Comparison of ENCODE assay signal across 1 fruit fly cellular context in the genomic region with DNA sequence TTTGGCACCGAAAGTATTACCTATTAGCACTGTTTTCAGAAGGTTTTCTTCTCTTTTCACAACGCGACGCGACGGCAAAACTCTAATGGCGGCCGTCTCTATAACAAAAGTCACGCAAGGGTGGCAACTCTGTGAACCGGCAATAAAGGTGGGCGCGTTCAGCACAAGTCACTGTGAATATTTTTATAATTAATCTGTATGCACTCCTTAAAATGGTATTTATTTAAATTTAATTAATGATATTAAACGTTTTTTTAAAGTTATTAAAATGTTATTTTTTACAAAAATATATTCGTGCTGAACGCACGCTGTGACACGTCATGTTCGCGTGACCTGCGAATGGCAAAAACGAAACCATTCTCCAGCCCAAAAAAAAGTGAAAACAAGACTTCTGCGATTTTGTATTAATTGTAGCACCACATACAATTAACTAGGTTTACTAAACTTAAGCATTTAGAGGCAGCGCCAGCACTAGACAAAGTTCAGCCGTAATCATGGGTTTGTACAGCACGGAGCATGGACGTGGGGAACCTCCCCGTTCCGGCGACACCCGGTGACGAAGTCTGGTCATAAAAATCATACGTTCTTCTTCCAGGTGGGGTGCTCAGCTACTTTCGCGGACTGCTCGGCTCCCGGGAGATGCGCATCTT.
A peak's percentile ranks its signal among the peaks of the same experiment; 100 is the strongest.
TF ChIP-seq lines count a peak whose summit lies in the region.

Gene brm, minus strand, starts transcription at position 87 of the 650 bp plus-strand sequence.
Gene Arl1, plus strand, starts transcription at position 353 of the 650 bp plus-strand sequence.

TF ChIP-seq in whole organism, embryonic, 481 proteins besides CTCF, POLR2A, EP300 and RAD21 (continued from another document and continues in another):
- no peak for TF ChIP-seq ato (GFP tag; IDR thresholded peaks at IDR 0.05; lab: Robert Waterston, UW; ENCODE audit: partially characterized antibody)
- peak; percentile 91 for TF ChIP-seq sd (tag; optimal IDR thresholded peaks at IDR 0.05; lab: Kevin White, UChicago)
- TF ChIP-seq zf30C (GFP tag; optimal IDR thresholded peaks at IDR 0.05; lab: Kevin White, UChicago), result peak; percentile 60
- peak; percentile 96 for TF ChIP-seq dimm (GFP tag; IDR thresholded peaks at IDR 0.05; lab: Robert Waterston, UW)
- peak; percentile 14; the same call in 1 of the 2 replicates for TF ChIP-seq nerfin-2 (GFP tag; IDR thresholded peaks at IDR 0.05; lab: Robert Waterston, UW; ENCODE audit: partially characterized antibody)
- TF ChIP-seq CG11247 (GFP tag; IDR thresholded peaks at IDR 0.05; lab: Robert Waterston, UW), result peak; percentile 99
- TF ChIP-seq BEAF-32 (GFP tag; optimal IDR thresholded peaks at IDR 0.05; lab: Kevin White, UChicago), result peak; percentile 64
- TF ChIP-seq CG4360 (GFP tag; IDR thresholded peaks at IDR 0.05; lab: Robert Waterston, UW), result peak; percentile 85
- peak; percentile 81 for TF ChIP-seq Elba2 (GFP tag; optimal IDR thresholded peaks at IDR 0.05; lab: Kevin White, UChicago)
- TF ChIP-seq CG13424 (tag; optimal IDR thresholded peaks at IDR 0.05; lab: Kevin White, UChicago), result peak; percentile 99
- peak; percentile 33 for TF ChIP-seq CG15479 (GFP tag; optimal IDR thresholded peaks at IDR 0.05; lab: Kevin White, UChicago)
- TF ChIP-seq lab (GFP tag; optimal IDR thresholded peaks at IDR 0.05; lab: Kevin White, UChicago), result peak; percentile 99
- peak; percentile 95 for TF ChIP-seq CG12769 (tag; optimal IDR thresholded peaks at IDR 0.05; lab: Kevin White, UChicago)
- TF ChIP-seq CG5180 (GFP tag; optimal IDR thresholded peaks at IDR 0.05; lab: Kevin White, UChicago), result peak; percentile 87
- TF ChIP-seq aop (GFP tag; IDR thresholded peaks at IDR 0.05; lab: Robert Waterston, UW), result peak; percentile 96
- TF ChIP-seq HmgD (GFP tag; optimal IDR thresholded peaks at IDR 0.05; lab: Kevin White, UChicago), result peak; percentile 31
- TF ChIP-seq fu2 (GFP tag; optimal IDR thresholded peaks at IDR 0.05; lab: Kevin White, UChicago), result peak; percentile 85
- TF ChIP-seq CG6175 (GFP tag; IDR thresholded peaks at IDR 0.05; lab: Robert Waterston, UW), result peak; percentile 99
- no peak for TF ChIP-seq bbx (GFP tag; IDR thresholded peaks at IDR 0.05; lab: Robert Waterston, UW; ENCODE audit: partially characterized antibody)
- peak; percentile 93 for TF ChIP-seq chn (GFP tag; optimal IDR thresholded peaks at IDR 0.05; lab: Kevin White, UChicago)
- peak; percentile 71 for TF ChIP-seq NC2β (GFP tag; optimal IDR thresholded peaks at IDR 0.05; lab: Kevin White, UChicago)
- TF ChIP-seq Rfx (GFP tag; IDR thresholded peaks at IDR 0.05; lab: Robert Waterston, UW), result peak; percentile 100
- no peak for TF ChIP-seq Doc3 (GFP tag; IDR thresholded peaks at IDR 0.05; lab: Robert Waterston, UW; ENCODE audit: partially characterized antibody)
- TF ChIP-seq dm (GFP tag; optimal IDR thresholded peaks at IDR 0.05; lab: Kevin White, UChicago), result peak; percentile 78
- TF ChIP-seq bab2 (GFP tag; optimal IDR thresholded peaks at IDR 0.05; lab: Kevin White, UChicago), result peak; percentile 88
- TF ChIP-seq Bdp1 (GFP tag; optimal IDR thresholded peaks at IDR 0.05; lab: Kevin White, UChicago), result peak; percentile 83
- peak; percentile 83 for TF ChIP-seq CG4707 (GFP tag; optimal IDR thresholded peaks at IDR 0.05; lab: Kevin White, UChicago)
- TF ChIP-seq CG16779 (GFP tag; IDR thresholded peaks at IDR 0.05; lab: Robert Waterston, UW), result peak; percentile 98
- peak; percentile 98 for TF ChIP-seq wor (GFP tag; IDR thresholded peaks at IDR 0.05; lab: Robert Waterston, UW)
- peak; percentile 98 for TF ChIP-seq cas (GFP tag; IDR thresholded peaks at IDR 0.05; lab: Robert Waterston, UW)
- peak; percentile 96 for TF ChIP-seq oc (tag; optimal IDR thresholded peaks at IDR 0.05; lab: Kevin White, UChicago)
- TF ChIP-seq Sox102F (GFP tag; optimal IDR thresholded peaks at IDR 0.05; lab: Kevin White, UChicago), result peak; percentile 98
- peak; percentile 95 for TF ChIP-seq sr (GFP tag; IDR thresholded peaks at IDR 0.05; lab: Robert Waterston, UW)
- peak; percentile 98 for TF ChIP-seq danr (GFP tag; IDR thresholded peaks at IDR 0.05; lab: Robert Waterston, UW)
- TF ChIP-seq Fer3 (tag; optimal IDR thresholded peaks at IDR 0.05; lab: Kevin White, UChicago), result peak; percentile 99
- TF ChIP-seq CG1832 (GFP tag; optimal IDR thresholded peaks at IDR 0.05; lab: Kevin White, UChicago), result no peak
- TF ChIP-seq H2.0 (GFP tag; IDR thresholded peaks at IDR 0.05; lab: Robert Waterston, UW), result peak; percentile 99
- TF ChIP-seq pzg (GFP tag; optimal IDR thresholded peaks at IDR 0.05; lab: Kevin White, UChicago), result peak; percentile 67
- TF ChIP-seq CG2712 (tag; optimal IDR thresholded peaks at IDR 0.05; lab: Kevin White, UChicago), result peak; percentile 99
- TF ChIP-seq pb (GFP tag; optimal IDR thresholded peaks at IDR 0.05; lab: Kevin White, UChicago), result peak; percentile 30
- peak; percentile 95 for TF ChIP-seq CG12299 (tag; optimal IDR thresholded peaks at IDR 0.05; lab: Kevin White, UChicago)
- TF ChIP-seq jigr1 (GFP tag; IDR thresholded peaks at IDR 0.05; lab: Robert Waterston, UW), result peak; percentile 96
- TF ChIP-seq ranshi (GFP tag; IDR thresholded peaks at IDR 0.05; lab: Robert Waterston, UW), result peak; percentile 99
- TF ChIP-seq chinmo (GFP tag; IDR thresholded peaks at IDR 0.05; lab: Robert Waterston, UW; ENCODE audit: partially characterized antibody), result no peak
- peak; percentile 91 for TF ChIP-seq CG6654 (GFP tag; optimal IDR thresholded peaks at IDR 0.05; lab: Kevin White, UChicago)
- TF ChIP-seq dpn (GFP tag; optimal IDR thresholded peaks at IDR 0.05; lab: Kevin White, UChicago), result peak; percentile 93 to 97
- TF ChIP-seq CG1647 (GFP tag; optimal IDR thresholded peaks at IDR 0.05; lab: Kevin White, UChicago), result peak; percentile 92
- TF ChIP-seq CrebB (tag; optimal IDR thresholded peaks at IDR 0.05; lab: Kevin White, UChicago), result peak; percentile 94
- peak; percentile 91 for TF ChIP-seq HLH54F (GFP tag; optimal IDR thresholded peaks at IDR 0.05; lab: Kevin White, UChicago)
- peak; percentile 90 for TF ChIP-seq Dip3 (GFP tag; optimal IDR thresholded peaks at IDR 0.05; lab: Kevin White, UChicago)
- TF ChIP-seq sens (GFP tag; lab: Kevin White, UChicago), result peak; percentile 98
- peak; percentile 77 for TF ChIP-seq ftz-f1 (GFP tag; optimal IDR thresholded peaks at IDR 0.05; lab: Kevin White, UChicago)
- TF ChIP-seq trem (tag; optimal IDR thresholded peaks at IDR 0.05; lab: Kevin White, UChicago), result peak; percentile 96
- TF ChIP-seq D19B (GFP tag; optimal IDR thresholded peaks at IDR 0.05; lab: Kevin White, UChicago), result peak; percentile 94
- TF ChIP-seq Trl (optimal IDR thresholded peaks at IDR 0.05; lab: Kevin White, UChicago), result no peak
- peak; percentile 85 for TF ChIP-seq Trl (GFP tag; optimal IDR thresholded peaks at IDR 0.05; lab: Kevin White, UChicago)
- peak; percentile 100 for TF ChIP-seq MBD-R2 (GFP tag; IDR thresholded peaks at IDR 0.05; lab: Robert Waterston, UW)
- TF ChIP-seq Atf6 (GFP tag; IDR thresholded peaks at IDR 0.05; lab: Robert Waterston, UW), result peak; percentile 98
- TF ChIP-seq GATAe (GFP tag; conservative IDR thresholded peaks at IDR 0.05; lab: Robert Waterston, UW), result peak; percentile 99
- peak; percentile 90 for TF ChIP-seq CG12219 (GFP tag; optimal IDR thresholded peaks at IDR 0.05; lab: Kevin White, UChicago)
- peak; percentile 99 for TF ChIP-seq caup (GFP tag; optimal IDR thresholded peaks at IDR 0.05; lab: Kevin White, UChicago; ENCODE audit: severe bottlenecking)
- peak; percentile 97 for TF ChIP-seq CG11504 (tag; optimal IDR thresholded peaks at IDR 0.05; lab: Kevin White, UChicago)
- peak; percentile 99 for TF ChIP-seq CG9215 (GFP tag; IDR thresholded peaks at IDR 0.05; lab: Robert Waterston, UW)
- peak; percentile 95 for TF ChIP-seq onecut (GFP tag; IDR thresholded peaks at IDR 0.05; lab: Robert Waterston, UW)
- peak; percentile 97 for TF ChIP-seq CG11723 (GFP tag; optimal IDR thresholded peaks at IDR 0.05; lab: Kevin White, UChicago)
- TF ChIP-seq CG10274 (GFP tag; optimal IDR thresholded peaks at IDR 0.05; lab: Kevin White, UChicago), result peak; percentile 91
- TF ChIP-seq CG4424 (GFP tag; optimal IDR thresholded peaks at IDR 0.05; lab: Kevin White, UChicago), result peak; percentile 98
- TF ChIP-seq Med (GFP tag; lab: Kevin White, UChicago), result peak; percentile 98
- peak; percentile 98 for TF ChIP-seq ind (GFP tag; optimal IDR thresholded peaks at IDR 0.05; lab: Kevin White, UChicago)
- peak in 1 of 3 experiments; percentile 89 for TF ChIP-seq Stat92E (GFP tag; optimal IDR thresholded peaks at IDR 0.05; lab: Kevin White, UChicago)
- TF ChIP-seq crp (GFP tag; optimal IDR thresholded peaks at IDR 0.05; lab: Kevin White, UChicago), result peak in 1 of 2 experiments; percentile 76
- TF ChIP-seq CG10209 (GFP tag; optimal IDR thresholded peaks at IDR 0.05; lab: Kevin White, UChicago), result peak; percentile 98
- peak; percentile 99 for TF ChIP-seq CG32532 (GFP tag; IDR thresholded peaks at IDR 0.05; lab: Robert Waterston, UW)
- peak; percentile 99 for TF ChIP-seq Dbx (GFP tag; IDR thresholded peaks at IDR 0.05; lab: Robert Waterston, UW)
- TF ChIP-seq Atf3 (GFP tag; optimal IDR thresholded peaks at IDR 0.05; lab: Kevin White, UChicago), result peak; percentile 82
- peak; percentile 99 for TF ChIP-seq CG13775 (GFP tag; optimal IDR thresholded peaks at IDR 0.05; lab: Kevin White, UChicago)
- TF ChIP-seq shn (GFP tag; optimal IDR thresholded peaks at IDR 0.05; lab: Kevin White, UChicago), result peak; percentile 61
- TF ChIP-seq Gug (GFP tag; IDR thresholded peaks at IDR 0.05; lab: Robert Waterston, UW), result peak; percentile 98
- peak; percentile 85 for TF ChIP-seq CG10321 (GFP tag; IDR thresholded peaks at IDR 0.05; lab: Robert Waterston, UW)
- peak; percentile 94 to 97 for TF ChIP-seq Hr51 (GFP tag; optimal IDR thresholded peaks at IDR 0.05; lab: Kevin White, UChicago)
- TF ChIP-seq ewg (GFP tag; optimal IDR thresholded peaks at IDR 0.05; lab: Kevin White, UChicago), result peak; percentile 96
- peak; percentile 99 for TF ChIP-seq Abd-B (GFP tag; optimal IDR thresholded peaks at IDR 0.05; lab: Kevin White, UChicago)
- peak; percentile 98 for TF ChIP-seq gce (GFP tag; IDR thresholded peaks at IDR 0.05; lab: Robert Waterston, UW)
- peak; percentile 99 for TF ChIP-seq stc (GFP tag; IDR thresholded peaks at IDR 0.05; lab: Robert Waterston, UW)
- peak; percentile 99 for TF ChIP-seq esg (GFP tag; conservative IDR thresholded peaks at IDR 0.05; lab: Robert Waterston, UW)
- no peak for TF ChIP-seq sc (optimal IDR thresholded peaks at IDR 0.05; lab: Kevin White, UChicago)
- TF ChIP-seq sc (GFP tag; optimal IDR thresholded peaks at IDR 0.05; lab: Kevin White, UChicago), result peak; percentile 96
- TF ChIP-seq Asciz (GFP tag; optimal IDR thresholded peaks at IDR 0.05; lab: Kevin White, UChicago), result peak; percentile 92
- TF ChIP-seq her (GFP tag; optimal IDR thresholded peaks at IDR 0.05; lab: Kevin White, UChicago), result peak; percentile 31
- TF ChIP-seq CG17829 (tag; optimal IDR thresholded peaks at IDR 0.05; lab: Kevin White, UChicago), result peak; percentile 99
- peak; percentile 82 for TF ChIP-seq pfk (GFP tag; optimal IDR thresholded peaks at IDR 0.05; lab: Kevin White, UChicago)
- TF ChIP-seq tio (GFP tag; optimal IDR thresholded peaks at IDR 0.05; lab: Kevin White, UChicago), result peak; percentile 97
- TF ChIP-seq Fer1 (GFP tag; optimal IDR thresholded peaks at IDR 0.05; lab: Kevin White, UChicago), result peak; percentile 99
- peak; percentile 98 for TF ChIP-seq Chrac-16 (GFP tag; optimal IDR thresholded peaks at IDR 0.05; lab: Kevin White, UChicago)
- peak; percentile 57 for TF ChIP-seq CG12744 (GFP tag; optimal IDR thresholded peaks at IDR 0.05; lab: Kevin White, UChicago)
- peak; percentile 99 for TF ChIP-seq CG15696 (tag; optimal IDR thresholded peaks at IDR 0.05; lab: Kevin White, UChicago)
- TF ChIP-seq CG15269 (tag; optimal IDR thresholded peaks at IDR 0.05; lab: Kevin White, UChicago), result peak; percentile 99
- TF ChIP-seq CG32767 (GFP tag; IDR thresholded peaks at IDR 0.05; lab: Robert Waterston, UW), result peak; percentile 99
- peak; percentile 99 for TF ChIP-seq ttk (GFP tag; IDR thresholded peaks at IDR 0.05; lab: Robert Waterston, UW)
- TF ChIP-seq HLHmδ (GFP tag; optimal IDR thresholded peaks at IDR 0.05; lab: Kevin White, UChicago), result no peak
- peak; percentile 96 for TF ChIP-seq CG7987 (GFP tag; optimal IDR thresholded peaks at IDR 0.05; lab: Kevin White, UChicago)
- TF ChIP-seq yki (optimal IDR thresholded peaks at IDR 0.05; lab: Kevin White, UChicago), result no peak
- TF ChIP-seq cato (GFP tag; optimal IDR thresholded peaks at IDR 0.05; lab: Kevin White, UChicago; ENCODE audit: borderline replicate concordance), result peak; percentile 96
- peak; percentile 85 for TF ChIP-seq Ets97D (GFP tag; optimal IDR thresholded peaks at IDR 0.05; lab: Kevin White, UChicago)
- TF ChIP-seq Taf1 (GFP tag; IDR thresholded peaks at IDR 0.05; lab: Robert Waterston, UW), result peak; percentile 97
- TF ChIP-seq CG15514 (GFP tag; optimal IDR thresholded peaks at IDR 0.05; lab: Kevin White, UChicago), result peak; percentile 94
- peak; percentile 90 for TF ChIP-seq CG4854 (GFP tag; optimal IDR thresholded peaks at IDR 0.05; lab: Kevin White, UChicago)
- TF ChIP-seq knrl (GFP tag; IDR thresholded peaks at IDR 0.05; lab: Robert Waterston, UW; ENCODE audit: partially characterized antibody), result peak; percentile 69
- peak; percentile 54 for TF ChIP-seq CG8089 (GFP tag; optimal IDR thresholded peaks at IDR 0.05; lab: Kevin White, UChicago)
- TF ChIP-seq pan (optimal IDR thresholded peaks at IDR 0.05; lab: Kevin White, UChicago), result no peak
- peak in 1 of 2 experiments; percentile 99 for TF ChIP-seq pan (GFP tag; optimal IDR thresholded peaks at IDR 0.05 in 1 of 2, IDR thresholded peaks at IDR 0.05 in 1 of 2)
- TF ChIP-seq CG33557 (GFP tag; optimal IDR thresholded peaks at IDR 0.05; lab: Kevin White, UChicago), result peak; percentile 98
- TF ChIP-seq CG31441 (GFP tag; IDR thresholded peaks at IDR 0.05; lab: Robert Waterston, UW), result peak; percentile 100
- TF ChIP-seq Kr (GFP tag; optimal IDR thresholded peaks at IDR 0.05; lab: Kevin White, UChicago), result peak; percentile 10
- TF ChIP-seq nom (GFP tag; optimal IDR thresholded peaks at IDR 0.05; lab: Kevin White, UChicago), result peak; percentile 91
- peak; percentile 100 for TF ChIP-seq CG7372 (GFP tag; IDR thresholded peaks at IDR 0.05; lab: Robert Waterston, UW)
- TF ChIP-seq z (GFP tag; IDR thresholded peaks at IDR 0.05; lab: Robert Waterston, UW), result peak; percentile 79
- TF ChIP-seq CG17912 (GFP tag; optimal IDR thresholded peaks at IDR 0.05; lab: Kevin White, UChicago), result peak; percentile 98
- peak; percentile 99 for TF ChIP-seq sisA (GFP tag; IDR thresholded peaks at IDR 0.05; lab: Robert Waterston, UW)
- TF ChIP-seq ara (GFP tag; IDR thresholded peaks at IDR 0.05; lab: Robert Waterston, UW), result peak; percentile 99
- TF ChIP-seq Hand (GFP tag; optimal IDR thresholded peaks at IDR 0.05; lab: Kevin White, UChicago), result peak; percentile 93
- no peak for TF ChIP-seq eve (GFP tag; optimal IDR thresholded peaks at IDR 0.05; lab: Kevin White, UChicago)
